Fruit fly (Drosophila melanogaster): ENCODE results near the gene bor.

- TF ChIP-seq EcR (GFP tag; optimal IDR thresholded peaks at IDR 0.05), result no peak
- TF ChIP-seq Ets98B (GFP tag; IDR thresholded peaks at IDR 0.05), result no peak
- no peak for TF ChIP-seq CG12605 (GFP tag; IDR thresholded peaks at IDR 0.05)
- TF ChIP-seq Pif1A (GFP tag; optimal IDR thresholded peaks at IDR 0.05), result no peak
- no peak for TF ChIP-seq D1 (tag; optimal IDR thresholded peaks at IDR 0.05)
- TF ChIP-seq fd96Ca (GFP tag; IDR thresholded peaks at IDR 0.05), result no peak
- TF ChIP-seq CG17806 (tag; optimal IDR thresholded peaks at IDR 0.05), result no peak
- TF ChIP-seq CG9948 (tag; optimal IDR thresholded peaks at IDR 0.05), result no peak
Measured at dm6 chr3R:16272754-16273502, 9.0 kb upstream of the bor start.

Data from whole organism, pupa.